Worm (Caenorhabditis elegans) whole organism, L3 larva: Measurements from ENCODE around the gene H12I13.1.
A peak's percentile ranks its signal among the peaks of the same experiment; 100 is the strongest.

Experiments
- ZK546.5 ChIP-seq: sonication (generic microtip); optimal IDR thresholded peaks from 2 replicates; lab custom pipeline; 2017; ENCODE audit warnings: missing biosample characterization, missing genetic modification characterization
- aly-2 ChIP-seq: fragments of 150-350 bp; optimal IDR thresholded peaks from 2 replicates; lab custom pipeline; 2014; ENCODE audit warnings: missing biosample characterization, missing genetic modification characterization
- ama-1 ChIP-seq: fragments of 150-350 bp; optimal IDR thresholded peaks from 2 replicates; lab custom pipeline; 2018
- ceh-16 ChIP-seq: sonication (generic microtip); optimal IDR thresholded peaks from 2 replicates; lab custom pipeline; 2017; ENCODE audit warnings: missing biosample characterization, missing genetic modification characterization
- ceh-28 ChIP-seq: fragments of 150-350 bp; optimal IDR thresholded peaks from 2 replicates; lab custom pipeline; 2014; ENCODE audit warnings: missing biosample characterization, missing genetic modification reagents, missing genetic modification characterization
- ceh-82 ChIP-seq: fragments of 150-350 bp; optimal IDR thresholded peaks from 2 replicates; lab custom pipeline; 2014; ENCODE audit warnings: missing biosample characterization, missing genetic modification characterization
- ceh-9 ChIP-seq: sonication (generic microtip); optimal IDR thresholded peaks from 2 replicates; lab custom pipeline; 2018; ENCODE audit warnings: missing biosample characterization, missing genetic modification characterization
- daf-12 ChIP-seq: fragments of 150-350 bp; optimal IDR thresholded peaks from 2 replicates; lab custom pipeline; 2014; ENCODE audit warnings: missing biosample characterization, missing genetic modification reagents, missing genetic modification characterization
- elt-2 ChIP-seq: sonication (generic microtip); optimal IDR thresholded peaks from 2 replicates; lab custom pipeline; 2016; ENCODE audit warnings: missing genetic modification reagents, mild to moderate bottlenecking, missing genetic modification characterization, missing compliant biosample characterization
- elt-3 ChIP-seq, 3 experiments: fragments of 150-350 bp in 1 of 3; sonication (generic microtip) in 2 of 3; optimal IDR thresholded peaks; 2 replicates in 2 of 3; 4 replicates in 1 of 3; lab custom pipeline; 2014 to 2017; ENCODE audit warnings: missing biosample characterization in 3 of 3, missing genetic modification characterization in 3 of 3
- fkh-10 ChIP-seq: sonication (generic microtip); optimal IDR thresholded peaks from 2 replicates; lab custom pipeline; 2017; ENCODE audit warnings: missing biosample characterization, missing genetic modification reagents, missing genetic modification characterization
- fkh-2 ChIP-seq: fragments of 150-350 bp; optimal IDR thresholded peaks from 2 replicates; lab custom pipeline; 2014; ENCODE audit warnings: missing biosample characterization, missing genetic modification reagents, missing genetic modification characterization
- fos-1 ChIP-seq: fragments of 150-350 bp; optimal IDR thresholded peaks from 2 replicates; lab custom pipeline; 2014; ENCODE audit warnings: missing biosample characterization, missing genetic modification characterization
- hmg-11 ChIP-seq: sonication (generic microtip); optimal IDR thresholded peaks from 2 replicates; lab custom pipeline; 2016; ENCODE audit warnings: missing genetic modification characterization, missing compliant biosample characterization
- jun-1 ChIP-seq: fragments of 150-350 bp; optimal IDR thresholded peaks from 2 replicates; lab custom pipeline; 2014; ENCODE audit warnings: missing biosample characterization, missing genetic modification reagents, missing genetic modification characterization
- lin-15B ChIP-seq: fragments of 150-350 bp; optimal IDR thresholded peaks from 2 replicates; lab custom pipeline; 2014; ENCODE audit warnings: missing biosample characterization, missing genetic modification characterization
- lin-39 ChIP-seq: fragments of 150-350 bp; optimal IDR thresholded peaks from 2 replicates; lab custom pipeline; 2018; ENCODE audit warnings: missing biosample characterization, missing genetic modification reagents, missing genetic modification characterization
- lsy-12 ChIP-seq: sonication (generic microtip); optimal IDR thresholded peaks from 2 replicates; lab custom pipeline; 2016; ENCODE audit warnings: mild to moderate bottlenecking, missing genetic modification characterization, missing compliant biosample characterization
- mdl-1 ChIP-seq: fragments of 150-350 bp; optimal IDR thresholded peaks from 2 replicates; lab custom pipeline; 2014; ENCODE audit warnings: missing biosample characterization, missing genetic modification characterization
- mml-1 ChIP-seq: fragments of 150-350 bp; sonication (generic microtip); optimal IDR thresholded peaks from 3 replicates; lab custom pipeline; 2014; ENCODE audit warnings: missing biosample characterization, missing genetic modification characterization
- nhr-12 ChIP-seq: fragments of 150-350 bp; optimal IDR thresholded peaks from 2 replicates; lab custom pipeline; 2014; ENCODE audit warnings: missing biosample characterization, missing genetic modification characterization
- nhr-23 ChIP-seq: fragments of 150-350 bp; optimal IDR thresholded peaks from 2 replicates; lab custom pipeline; 2014; ENCODE audit warnings: missing biosample characterization, missing genetic modification reagents, missing genetic modification characterization
- nhr-237 ChIP-seq: fragments of 150-350 bp; optimal IDR thresholded peaks from 2 replicates; lab custom pipeline; 2014; ENCODE audit warnings: missing biosample characterization, missing genetic modification characterization
- nhr-25 ChIP-seq: sonication (generic microtip); optimal IDR thresholded peaks from 2 replicates; lab custom pipeline; 2017; ENCODE audit warnings: missing biosample characterization, missing genetic modification characterization
- nhr-28 ChIP-seq: fragments of 150-350 bp; optimal IDR thresholded peaks from 2 replicates; lab custom pipeline; 2014; ENCODE audit warnings: missing biosample characterization, missing genetic modification characterization
- nhr-43 ChIP-seq: sonication (generic microtip); optimal IDR thresholded peaks from 2 replicates; lab custom pipeline; 2016; ENCODE audit warnings: mild to moderate bottlenecking, missing genetic modification characterization, missing compliant biosample characterization; ENCODE audit not compliant: poor library complexity, severe bottlenecking
- nhr-67 ChIP-seq: fragments of 150-350 bp; optimal IDR thresholded peaks from 2 replicates; lab custom pipeline; 2014; ENCODE audit warnings: missing biosample characterization, missing genetic modification characterization
- nhr-76 ChIP-seq: fragments of 150-350 bp; sonication (generic microtip); optimal IDR thresholded peaks from 5 replicates; lab custom pipeline; 2014; ENCODE audit warnings: missing biosample characterization, missing genetic modification characterization
- nhr-77 ChIP-seq: fragments of 150-350 bp; optimal IDR thresholded peaks from 2 replicates; lab custom pipeline; 2014; ENCODE audit warnings: missing biosample characterization, missing genetic modification characterization
- pha-4 ChIP-seq: fragments of 150-350 bp; optimal IDR thresholded peaks from 2 replicates; lab custom pipeline; 2014; ENCODE audit warnings: missing biosample characterization, missing genetic modification reagents, missing genetic modification characterization
- pqm-1 ChIP-seq: fragments of 150-350 bp; optimal IDR thresholded peaks from 2 replicates; lab custom pipeline; 2017; ENCODE audit warnings: missing biosample characterization, missing genetic modification characterization, inconsistent platforms
- sea-2 ChIP-seq: fragments of 150-350 bp; sonication (generic microtip); optimal IDR thresholded peaks from 4 replicates; lab custom pipeline; 2014; ENCODE audit warnings: missing biosample characterization, missing genetic modification reagents, missing genetic modification characterization
- skn-1 ChIP-seq: fragments of 150-350 bp; optimal IDR thresholded peaks from 2 replicates; lab custom pipeline; 2014; ENCODE audit warnings: missing biosample characterization, missing genetic modification characterization
- snpc-4 ChIP-seq: fragments of 150-350 bp; optimal IDR thresholded peaks from 2 replicates; lab custom pipeline; 2014; ENCODE audit warnings: missing biosample characterization, missing genetic modification characterization
- unc-39 ChIP-seq: sonication (generic microtip); optimal IDR thresholded peaks from 4 replicates; lab custom pipeline; 2017; ENCODE audit warnings: missing biosample characterization, missing genetic modification characterization
- unc-62 ChIP-seq: fragments of 150-350 bp; sonication (generic microtip); optimal IDR thresholded peaks from 4 replicates; lab custom pipeline; 2014; ENCODE audit warnings: missing biosample characterization, missing genetic modification reagents, missing genetic modification characterization
- zag-1 ChIP-seq: fragments of 150-350 bp; optimal IDR thresholded peaks from 2 replicates; lab custom pipeline; 2014; ENCODE audit warnings: missing biosample characterization, missing genetic modification characterization
- ztf-11 ChIP-seq: fragments of 150-350 bp; optimal IDR thresholded peaks from 2 replicates; lab custom pipeline; 2014; ENCODE audit warnings: missing biosample characterization, missing genetic modification characterization
- ztf-4 ChIP-seq: fragments of 150-350 bp; optimal IDR thresholded peaks from 2 replicates; lab custom pipeline; 2014; ENCODE audit warnings: missing biosample characterization, missing genetic modification characterization

The H12I13.1 gene

DNA sequence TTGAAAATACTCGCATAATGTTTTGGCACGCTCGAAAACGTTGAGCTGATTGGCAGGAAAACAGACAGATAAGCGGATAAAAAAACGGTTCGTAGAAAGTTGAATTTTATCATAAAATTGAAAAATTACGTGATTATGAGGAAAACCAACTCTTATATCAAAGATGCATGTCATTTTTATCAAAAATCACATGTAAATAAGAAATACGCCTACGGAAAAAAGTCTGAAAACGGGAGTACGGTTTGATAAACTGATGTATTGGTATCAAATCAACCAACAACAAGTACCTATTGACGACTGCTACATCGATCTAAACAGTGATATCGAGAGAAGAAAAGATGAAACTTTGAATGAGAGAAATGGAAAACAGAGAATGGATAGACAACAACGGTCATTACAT, 41.3 kb downstream of the H12I13.1 start:
- TF ChIP-seq nhr-237 (tag; lab: Kevin White, UChicago) (no peak), nhr-67 (no peak), nhr-76 (tag; lab: Kevin White, UChicago) (no peak), mdl-1 (tag; lab: Kevin White, UChicago) (no peak), pqm-1 (peak; percentile 51), ceh-28 (tag; lab: Kevin White, UChicago) (no peak), nhr-23 (tag; lab: Kevin White, UChicago) (no peak), nhr-77 (tag; lab: Kevin White, UChicago) (no peak), ZK546.5 (tag; lab: Kevin White, UChicago) (no peak), lin-15B (tag; lab: Kevin White, UChicago) (no peak), nhr-12 (tag; lab: Kevin White, UChicago) (no peak), skn-1 (no peak), elt-2 (tag; lab: Kevin White, UChicago) (peak; percentile 90), hmg-11 (no peak), pha-4 (peak; percentile 49), fos-1 (tag; lab: Kevin White, UChicago) (no peak)

- peak; percentile 29 for TF ChIP-seq elt-2 (tag; lab: Kevin White, UChicago)
- TF ChIP-seq ceh-82 (tag; lab: Kevin White, UChicago) = no peak
- no peak for TF ChIP-seq pha-4
Measured at ce11 chrII:6024879-6025278, 42.1 kb downstream of the H12I13.1 start, which contains the start of gene R12C12.9. TSS of gene R12C12.9 (minus strand) at chrII:6024979.

- TF ChIP-seq jun-1 (no peak), lin-39 (tag; lab: Kevin White, UChicago) (no peak), mml-1 (tag; lab: Kevin White, UChicago) (no peak), ceh-16 (tag; lab: Kevin White, UChicago) (no peak), nhr-43 (tag; lab: Kevin White, UChicago) (no peak), ztf-4 (no peak), nhr-28 (tag; lab: Kevin White, UChicago) (no peak), unc-39 (no peak), unc-62 (GFP tag; lab: Kevin White, UChicago) (no peak), hmg-11 (no peak), fkh-2 (tag; lab: Kevin White, UChicago) (no peak), fos-1 (tag; lab: Kevin White, UChicago) (no peak), nhr-12 (tag; lab: Kevin White, UChicago) (no peak), fkh-10 (GFP tag; lab: Kevin White, UChicago) (no peak), elt-3 (tag; optimal IDR thresholded peaks at IDR 0.05; lab: Kevin White, UChicago) (no peak)
Measured at ce11 chrII:6022596-6022995, 44.4 kb downstream of the H12I13.1 start.

- TF ChIP-seq ceh-9 (tag; lab: Kevin White, UChicago) (no peak), nhr-25 (no peak), lin-39 (tag; lab: Kevin White, UChicago) (no peak), snpc-4 (tag; lab: Kevin White, UChicago) (no peak), ZK546.5 (tag; lab: Kevin White, UChicago) (no peak), ztf-11 (no peak), lin-15B (tag; lab: Kevin White, UChicago) (no peak), zag-1 (tag; lab: Kevin White, UChicago) (no peak), ztf-4 (no peak), sea-2 (GFP tag; lab: Kevin White, UChicago) (no peak), daf-12 (tag; lab: Kevin White, UChicago) (no peak), unc-39 (no peak), aly-2 (tag; lab: Kevin White, UChicago) (no peak)
Measured at ce11 chrII:6020353-6020752, 46.6 kb downstream of the H12I13.1 start, which contains the start of gene ZK84.1. TSS of gene ZK84.1 (plus strand) at chrII:6020653.

DNA sequence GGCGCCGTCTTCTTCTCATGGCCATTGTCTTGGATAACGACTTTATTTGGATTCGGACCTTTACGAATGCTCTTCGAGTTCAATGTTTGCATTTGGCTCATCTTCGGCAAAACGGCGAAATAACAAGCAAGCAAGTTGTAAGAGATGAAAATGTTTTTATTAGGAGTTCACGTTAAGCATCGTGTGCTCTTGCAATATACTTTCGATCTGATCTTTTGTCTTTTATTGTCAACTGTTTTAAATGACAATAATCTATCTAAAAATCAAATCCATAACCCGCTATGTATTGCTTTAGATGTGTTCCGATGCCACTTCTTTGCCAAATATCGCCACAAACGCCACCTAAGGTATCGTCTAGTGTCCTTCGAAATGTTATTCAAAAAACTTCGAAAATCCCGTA, 50.6 kb downstream of the H12I13.1 start, which contains the start of gene ZK84.5:
TSS of gene ZK84.5 (minus strand) at position 101 of the 400 bp plus-strand sequence.
- no peak for TF ChIP-seq lin-15B (tag; lab: Kevin White, UChicago)
- TF ChIP-seq nhr-77 (tag; lab: Kevin White, UChicago) = no peak
- TF ChIP-seq ama-1 = no peak
- no peak for TF ChIP-seq fos-1 (tag; lab: Kevin White, UChicago)
- no peak for TF ChIP-seq fkh-10 (GFP tag; lab: Kevin White, UChicago)
- no peak for TF ChIP-seq pha-4
- no peak for TF ChIP-seq lsy-12 (tag; lab: Kevin White, UChicago)
- no peak for TF ChIP-seq nhr-76 (tag; lab: Kevin White, UChicago)
- no peak for TF ChIP-seq ceh-28 (tag; lab: Kevin White, UChicago)
- no peak for TF ChIP-seq nhr-25
- TF ChIP-seq, all 47 proteins: peak for 0
